Comparison of ENCODE assay signal across 7 worm cellular contexts in genomic region chrX:13320575-13320974, ce11.
TF ChIP-seq lines count a peak whose summit lies in the region.

No protein-coding gene starts in this region.

TF ChIP-seq in whole organism, L1 larva, 84 proteins besides CTCF, POLR2A, EP300 and RAD21 (continues in another document):
- TF ChIP-seq tlp-1 (tag; optimal IDR thresholded peaks at IDR 0.05; lab: Kevin White, UChicago) (no peak), ztf-11 (tag; optimal IDR thresholded peaks at IDR 0.05; lab: Kevin White, UChicago) (no peak), pax-3 (tag; optimal IDR thresholded peaks at IDR 0.05; lab: Kevin White, UChicago) (no peak), elt-3 (tag; optimal IDR thresholded peaks at IDR 0.05; lab: Kevin White, UChicago) (peak in 5 of 6 experiments; percentile 57 to 90 (median 77)), pqm-1 (tag; optimal IDR thresholded peaks at IDR 0.05; lab: Kevin White, UChicago) (no peak), isw-1 (GFP tag; IDR thresholded peaks at IDR 0.05; lab: Robert Waterston, UW) (no peak), lin-35 (GFP tag; optimal IDR thresholded peaks at IDR 0.05; lab: Kevin White, UChicago) (peak in 1 of 2 experiments; percentile 53), alr-1 (tag; optimal IDR thresholded peaks at IDR 0.05; lab: Kevin White, UChicago; ENCODE audit: borderline replicate concordance) (no peak), nhr-85 (tag; lab: Kevin White, UChicago) (peak; percentile 94), tbx-2 (tag; optimal IDR thresholded peaks at IDR 0.05; lab: Kevin White, UChicago) (peak; percentile 23), sox-4 (tag; optimal IDR thresholded peaks at IDR 0.05; lab: Kevin White, UChicago) (no peak), nhr-20 (tag; optimal IDR thresholded peaks at IDR 0.05; lab: Kevin White, UChicago) (peak; percentile 68), ztf-4 (tag; optimal IDR thresholded peaks at IDR 0.05; lab: Kevin White, UChicago) (peak; percentile 28)

TF ChIP-seq in whole organism, L2 larva, 48 proteins besides CTCF, POLR2A, EP300 and RAD21 (continues in another document):
- TF ChIP-seq fos-1 (tag; optimal IDR thresholded peaks at IDR 0.05; lab: Kevin White, UChicago) (peak; percentile 82), sem-4 (tag; optimal IDR thresholded peaks at IDR 0.05; lab: Kevin White, UChicago) (peak; percentile 57), lsy-2 (tag; optimal IDR thresholded peaks at IDR 0.05; lab: Kevin White, UChicago) (peak in 1 of 2 experiments; percentile 34), Y55F3AM.14 (GFP tag; optimal IDR thresholded peaks at IDR 0.05; lab: Kevin White, UChicago) (no peak), nhr-6 (tag; optimal IDR thresholded peaks at IDR 0.05; lab: Kevin White, UChicago) (peak; percentile 25), peb-1 (tag; optimal IDR thresholded peaks at IDR 0.05; lab: Kevin White, UChicago) (no peak), nhr-21 (tag; optimal IDR thresholded peaks at IDR 0.05; lab: Kevin White, UChicago) (peak; percentile 62), skn-1 (tag; optimal IDR thresholded peaks at IDR 0.05; lab: Kevin White, UChicago) (no peak), sma-9 (GFP tag; optimal IDR thresholded peaks at IDR 0.05; lab: Kevin White, UChicago) (peak; percentile 76), sma-9 (tag; optimal IDR thresholded peaks at IDR 0.05; lab: Kevin White, UChicago) (no peak), ceh-82 (tag; optimal IDR thresholded peaks at IDR 0.05; lab: Kevin White, UChicago) (no peak), aly-2 (tag; optimal IDR thresholded peaks at IDR 0.05; lab: Kevin White, UChicago) (no peak), ztf-4 (tag; optimal IDR thresholded peaks at IDR 0.05; lab: Kevin White, UChicago) (no peak), elt-3 (tag; optimal IDR thresholded peaks at IDR 0.05; lab: Kevin White, UChicago) (no peak)

TF ChIP-seq in whole organism, L3 larva, 47 proteins besides CTCF, POLR2A, EP300 and RAD21 (continues in another document):
- TF ChIP-seq R02D3.7 (tag; optimal IDR thresholded peaks at IDR 0.05; lab: Kevin White, UChicago) (no peak), unc-39 (tag; optimal IDR thresholded peaks at IDR 0.05; lab: Kevin White, UChicago) (no peak), pqm-1 (tag; optimal IDR thresholded peaks at IDR 0.05; lab: Kevin White, UChicago) (peak; percentile 26), nfya-1 (tag; optimal IDR thresholded peaks at IDR 0.05; lab: Kevin White, UChicago; ENCODE audit: insufficient read depth) (peak; percentile 41), jun-1 (tag; optimal IDR thresholded peaks at IDR 0.05; lab: Kevin White, UChicago) (peak; percentile 45), egl-5 (tag; optimal IDR thresholded peaks at IDR 0.05; lab: Kevin White, UChicago) (peak; percentile 53), ceh-28 (tag; optimal IDR thresholded peaks at IDR 0.05; lab: Kevin White, UChicago) (peak; percentile 15), nhr-25 (tag; optimal IDR thresholded peaks at IDR 0.05; lab: Kevin White, UChicago) (peak; percentile 56), skn-1 (tag; optimal IDR thresholded peaks at IDR 0.05; lab: Kevin White, UChicago) (no peak), elt-3 (tag; optimal IDR thresholded peaks at IDR 0.05; lab: Kevin White, UChicago) (peak in 1 of 3 experiments; percentile 35), ama-1 (optimal IDR thresholded peaks at IDR 0.05; lab: Kevin White, UChicago) (peak; percentile 59), unc-62 (GFP tag; optimal IDR thresholded peaks at IDR 0.05; lab: Kevin White, UChicago) (peak; percentile 29), elt-2 (tag; optimal IDR thresholded peaks at IDR 0.05; lab: Kevin White, UChicago) (peak; percentile 34)

TF ChIP-seq in whole organism, L4 larva, 104 proteins besides CTCF, POLR2A, EP300 and RAD21 (continues in another document):
- TF ChIP-seq lsy-2 (tag; optimal IDR thresholded peaks at IDR 0.05; lab: Kevin White, UChicago) = peak in 1 of 2 experiments; percentile 39
- no peak for TF ChIP-seq lin-13 (GFP tag; optimal IDR thresholded peaks at IDR 0.05; lab: Kevin White, UChicago)
- no peak for TF ChIP-seq ceh-44 (GFP tag; IDR thresholded peaks at IDR 0.05; lab: Robert Waterston, UW)
- TF ChIP-seq unc-62 (GFP tag; optimal IDR thresholded peaks at IDR 0.05 in 1 of 2; lab: Kevin White, UChicago) = peak in 1 of 2 experiments; percentile 97
- no peak for TF ChIP-seq unc-62 (tag; optimal IDR thresholded peaks at IDR 0.05; lab: Kevin White, UChicago)
- TF ChIP-seq nhr-25 (tag; optimal IDR thresholded peaks at IDR 0.05; lab: Kevin White, UChicago; ENCODE audit: borderline replicate concordance, insufficient read depth) = peak; percentile 50
- TF ChIP-seq R02D3.7 (tag; optimal IDR thresholded peaks at IDR 0.05; lab: Kevin White, UChicago) = no peak
- no peak for TF ChIP-seq zip-11 (GFP tag; IDR thresholded peaks at IDR 0.05; lab: Robert Waterston, UW)
- TF ChIP-seq php-3 (GFP tag; IDR thresholded peaks at IDR 0.05; lab: Robert Waterston, UW) = peak; percentile 46; the same call in 1 of the 2 replicates
- TF ChIP-seq hmg-1.1 (GFP tag; IDR thresholded peaks at IDR 0.05; lab: Robert Waterston, UW) = no peak
- no peak for TF ChIP-seq aha-1 (tag; lab: Kevin White, UChicago)
- no peak for TF ChIP-seq ZK546.5 (tag; optimal IDR thresholded peaks at IDR 0.05; lab: Kevin White, UChicago)
- TF ChIP-seq ces-1 (GFP tag; optimal IDR thresholded peaks at IDR 0.05; lab: Kevin White, UChicago) = no peak
- peak; percentile 31; the same call in 1 of the 2 replicates for TF ChIP-seq dmd-6 (GFP tag; IDR thresholded peaks at IDR 0.05; lab: Robert Waterston, UW)

TF ChIP-seq in whole organism, late embryonic, 69 proteins besides CTCF, POLR2A, EP300 and RAD21:
- TF ChIP-seq nhr-11 (tag; optimal IDR thresholded peaks at IDR 0.05; lab: Kevin White, UChicago) = no peak
- peak; percentile 22 for TF ChIP-seq ceh-18 (tag; optimal IDR thresholded peaks at IDR 0.05; lab: Kevin White, UChicago)

TF ChIP-seq in whole organism, mixed stage, embryonic, 35 proteins besides CTCF, POLR2A, EP300 and RAD21:
- TF ChIP-seq zip-8 (tag; optimal IDR thresholded peaks at IDR 0.05; lab: Kevin White, UChicago) = peak; percentile 2
- no peak for TF ChIP-seq elt-1 (tag; optimal IDR thresholded peaks at IDR 0.05; lab: Kevin White, UChicago; ENCODE audit: borderline replicate concordance, insufficient read depth)
- no peak for TF ChIP-seq mls-2 (tag; optimal IDR thresholded peaks at IDR 0.05; lab: Kevin White, UChicago)
- peak; percentile 27 for TF ChIP-seq unc-62 (GFP tag; optimal IDR thresholded peaks at IDR 0.05; lab: Kevin White, UChicago)

TF ChIP-seq in whole organism, young adult, 124 proteins besides CTCF, POLR2A, EP300 and RAD21:
- TF ChIP-seq hmg-1.2 (GFP tag; IDR thresholded peaks at IDR 0.05; lab: Robert Waterston, UW) (no peak), xnd-1 (tag; optimal IDR thresholded peaks at IDR 0.05; lab: Kevin White, UChicago) (no peak), ztf-6 (GFP tag; IDR thresholded peaks at IDR 0.05; lab: Robert Waterston, UW) (no peak), F22D6.2 (tag; optimal IDR thresholded peaks at IDR 0.05; lab: Kevin White, UChicago) (no peak), F23B12.7 (tag; optimal IDR thresholded peaks at IDR 0.05; lab: Kevin White, UChicago; ENCODE audit: insufficient read depth) (peak; percentile 15), lin-40 (tag; optimal IDR thresholded peaks at IDR 0.05; lab: Kevin White, UChicago) (peak; percentile 29), ccch-3 (GFP tag; optimal IDR thresholded peaks at IDR 0.05; lab: Kevin White, UChicago) (no peak), lin-26 (GFP tag; IDR thresholded peaks at IDR 0.05; lab: Robert Waterston, UW) (0 out of 2 replicates have a peak, but pooled peaks have one; percentile 20), cebp-1 (GFP tag; IDR thresholded peaks at IDR 0.05; lab: Robert Waterston, UW) (no peak), cebp-1 (tag; optimal IDR thresholded peaks at IDR 0.05; lab: Kevin White, UChicago) (peak; percentile 12), ztf-26 (tag; optimal IDR thresholded peaks at IDR 0.05; lab: Kevin White, UChicago) (peak; percentile 16), nhr-80 (tag; optimal IDR thresholded peaks at IDR 0.05; lab: Kevin White, UChicago) (peak; percentile 70)
